Worm (Caenorhabditis elegans) whole organism, L1 larva: ENCODE data around the gene F46B6.6.
A peak's percentile ranks its signal among the peaks of the same experiment; 100 is the strongest.

Experiments used
- F16B12.6 ChIP-seq: fragments of 150-350 bp; optimal IDR thresholded peaks from 2 replicates; lab custom pipeline; 2014; ENCODE audit warnings: missing biosample characterization, missing genetic modification characterization
- aha-1 ChIP-seq: fragments of 150-350 bp; optimal IDR thresholded peaks from 2 replicates; lab custom pipeline; 2014; ENCODE audit warnings: missing biosample characterization, missing genetic modification characterization
- aly-2 ChIP-seq: fragments of 150-350 bp; optimal IDR thresholded peaks from 2 replicates; lab custom pipeline; 2014; ENCODE audit warnings: missing biosample characterization, missing genetic modification characterization
- ceh-63 ChIP-seq: fragments of 200-800 bp; sonication (Bioruptor generic); optimal IDR thresholded peaks from 2 replicates; lab custom pipeline; 2018; ENCODE audit warnings: mild to moderate bottlenecking, missing genetic modification characterization, missing compliant biosample characterization
- ceh-90 ChIP-seq: sonication (generic microtip); optimal IDR thresholded peaks from 2 replicates; lab custom pipeline; 2016; ENCODE audit warnings: missing genetic modification characterization, missing compliant biosample characterization
- efl-1 ChIP-seq, 4 experiments: fragments of 150-350 bp; optimal IDR thresholded peaks in 3 of 4; peaks in 1 of 4; 1 replicate in 1 of 4; 2 replicates in 3 of 4; lab custom pipeline; 2014; ENCODE audit warnings: missing biosample characterization in 2 of 4, missing genetic modification characterization in 2 of 4, missing genetic modification reagents in 2 of 4
- elt-2 ChIP-seq: sonication (generic microtip); optimal IDR thresholded peaks from 2 replicates; lab custom pipeline; 2016; ENCODE audit warnings: missing genetic modification characterization, mild to moderate bottlenecking, inconsistent platforms, missing compliant biosample characterization, missing genetic modification reagents
- elt-3 ChIP-seq, 6 experiments: fragments of 150-350 bp in 1 of 6; sonication (generic microtip); optimal IDR thresholded peaks; 2 replicates each; lab custom pipeline; 2017 to 2018; ENCODE audit warnings: missing biosample characterization in 6 of 6, missing genetic modification characterization in 6 of 6, inconsistent platforms in 1 of 6
- fkh-10 ChIP-seq: sonication (generic microtip); optimal IDR thresholded peaks from 2 replicates; lab custom pipeline; 2017; ENCODE audit warnings: missing biosample characterization, missing genetic modification reagents, missing genetic modification characterization
- fkh-8 ChIP-seq: sonication (generic microtip); optimal IDR thresholded peaks from 2 replicates; lab custom pipeline; 2016; ENCODE audit warnings: mild to moderate bottlenecking, missing genetic modification characterization, missing compliant biosample characterization
- hlh-17 ChIP-seq: fragments of 200-800 bp; sonication (Bioruptor generic); optimal IDR thresholded peaks from 2 replicates; lab custom pipeline; 2018; ENCODE audit warnings: missing genetic modification characterization, mild to moderate bottlenecking, missing compliant biosample characterization, moderate library complexity, borderline replicate concordance
- hlh-4 ChIP-seq: sonication (generic microtip); optimal IDR thresholded peaks from 2 replicates; lab custom pipeline; 2016; ENCODE audit warnings: mild to moderate bottlenecking, missing genetic modification characterization, missing compliant biosample characterization
- hpl-2 ChIP-seq: fragments of 150-350 bp; optimal IDR thresholded peaks from 2 replicates; lab custom pipeline; 2014; ENCODE audit warnings: missing biosample characterization, missing genetic modification reagents, missing genetic modification characterization
- isw-1 ChIP-seq: fragments of 200-800 bp; sonication (Bioruptor generic); IDR thresholded peaks from 2 replicates; pipeline ENCODE4 v1.3.6; 2022; ENCODE audit warnings: missing genetic modification characterization, missing compliant biosample characterization
- lin-15B ChIP-seq: fragments of 150-350 bp; sonication (generic microtip); optimal IDR thresholded peaks from 3 replicates; lab custom pipeline; 2014; ENCODE audit warnings: missing biosample characterization, missing genetic modification characterization
- mab-9 ChIP-seq: fragments of 200-800 bp; sonication (Bioruptor generic); IDR thresholded peaks from 2 replicates; pipeline ENCODE4 v1.3.6; 2022; ENCODE audit warnings: missing genetic modification reagents, missing genetic modification characterization, missing compliant biosample characterization
- nhr-11 ChIP-seq: fragments of 150-350 bp; optimal IDR thresholded peaks from 2 replicates; lab custom pipeline; 2014; ENCODE audit warnings: missing biosample characterization, missing genetic modification characterization
- nhr-12 ChIP-seq: sonication (generic microtip); optimal IDR thresholded peaks from 2 replicates; lab custom pipeline; 2017; ENCODE audit warnings: missing biosample characterization, missing genetic modification characterization
- nhr-19 ChIP-seq: fragments of 200-800 bp; sonication (Bioruptor generic); conservative IDR thresholded peaks from 2 replicates; pipeline ENCODE4 v1.3.6; 2022; ENCODE audit warnings: missing genetic modification characterization, missing compliant biosample characterization
- nhr-20 ChIP-seq: sonication (generic microtip); optimal IDR thresholded peaks from 2 replicates; lab custom pipeline; 2016; ENCODE audit warnings: mild to moderate bottlenecking, missing genetic modification characterization, missing compliant biosample characterization
- nhr-237 ChIP-seq: fragments of 150-350 bp; optimal IDR thresholded peaks from 2 replicates; lab custom pipeline; 2014; ENCODE audit warnings: missing biosample characterization, missing genetic modification characterization
- nhr-28 ChIP-seq: fragments of 150-350 bp; optimal IDR thresholded peaks from 2 replicates; lab custom pipeline; 2014; ENCODE audit warnings: missing biosample characterization, missing genetic modification characterization
- nhr-76 ChIP-seq: sonication (generic microtip); optimal IDR thresholded peaks from 2 replicates; lab custom pipeline; 2017; ENCODE audit warnings: missing biosample characterization, missing genetic modification characterization
- nhr-84 ChIP-seq: sonication (generic microtip); optimal IDR thresholded peaks from 2 replicates; lab custom pipeline; 2017; ENCODE audit warnings: missing biosample characterization, missing genetic modification characterization
- nhr-90 ChIP-seq: sonication (generic microtip); optimal IDR thresholded peaks from 2 replicates; lab custom pipeline; 2016; ENCODE audit warnings: mild to moderate bottlenecking, missing genetic modification characterization, missing compliant biosample characterization; ENCODE audit not compliant: poor library complexity
- pax-3 ChIP-seq: fragments of 200-800 bp; sonication (Bioruptor generic); optimal IDR thresholded peaks from 2 replicates; lab custom pipeline; 2018; ENCODE audit warnings: mild to moderate bottlenecking, missing genetic modification characterization, moderate library complexity, missing compliant biosample characterization
- rnt-1 ChIP-seq: sonication (generic microtip); optimal IDR thresholded peaks from 2 replicates; lab custom pipeline; 2016; ENCODE audit warnings: mild to moderate bottlenecking, missing genetic modification characterization, moderate library complexity, missing compliant biosample characterization
- skn-1 ChIP-seq: fragments of 150-350 bp; optimal IDR thresholded peaks from 2 replicates; lab custom pipeline; 2014; ENCODE audit warnings: missing biosample characterization, missing genetic modification characterization
- snpc-4 ChIP-seq: fragments of 150-350 bp; optimal IDR thresholded peaks from 2 replicates; lab custom pipeline; 2014; ENCODE audit warnings: missing biosample characterization, missing genetic modification characterization
- snu-23 ChIP-seq: sonication (generic microtip); optimal IDR thresholded peaks from 2 replicates; lab custom pipeline; 2016; ENCODE audit warnings: missing genetic modification characterization, missing compliant biosample characterization
- sptf-1 ChIP-seq: fragments of 150-350 bp; optimal IDR thresholded peaks from 2 replicates; lab custom pipeline; 2014; ENCODE audit warnings: missing biosample characterization, missing genetic modification characterization
- tbx-2 ChIP-seq: sonication (generic microtip); optimal IDR thresholded peaks from 2 replicates; lab custom pipeline; 2016; ENCODE audit warnings: missing genetic modification characterization, missing compliant biosample characterization
- tlp-1 ChIP-seq: fragments of 150-350 bp; optimal IDR thresholded peaks from 2 replicates; lab custom pipeline; 2014; ENCODE audit warnings: missing biosample characterization, missing genetic modification characterization
- unc-30 ChIP-seq: sonication (generic microtip); optimal IDR thresholded peaks from 2 replicates; lab custom pipeline; 2017; ENCODE audit warnings: missing biosample characterization, missing genetic modification characterization
- unc-86 ChIP-seq: sonication (generic microtip); optimal IDR thresholded peaks from 2 replicates; lab custom pipeline; 2016; ENCODE audit warnings: missing genetic modification characterization, missing compliant biosample characterization

F46B6.6 gene

ce11 chrV:9813527-9813926 is 26.9 kb upstream of the F46B6.6 start, which contains the start of gene sru-30:
sru-30 (plus strand) TSS chrV:9813827.
- no peak for TF ChIP-seq tbx-2 (tag; lab: Kevin White, UChicago)
- no peak for TF ChIP-seq nhr-12 (tag; lab: Kevin White, UChicago)
- TF ChIP-seq elt-3 (tag; optimal IDR thresholded peaks at IDR 0.05; lab: Kevin White, UChicago), result no peak
- TF ChIP-seq nhr-90 (tag; lab: Kevin White, UChicago), result no peak
- no peak for TF ChIP-seq efl-1 (optimal IDR thresholded peaks at IDR 0.05; lab: Kevin White, UChicago)
- no peak for TF ChIP-seq efl-1 (GFP tag; optimal IDR thresholded peaks at IDR 0.05 in 1 of 2; lab: Kevin White, UChicago)
- TF ChIP-seq fkh-10, result no peak
- TF ChIP-seq unc-30 (tag; lab: Kevin White, UChicago), result no peak
- no peak for TF ChIP-seq elt-2 (tag; lab: Kevin White, UChicago)
- TF ChIP-seq hpl-2 (GFP tag; lab: Kevin White, UChicago), result no peak
- TF ChIP-seq rnt-1 (tag; lab: Kevin White, UChicago), result no peak
- no peak for TF ChIP-seq ceh-63
- TF ChIP-seq nhr-84 (tag; lab: Kevin White, UChicago), result no peak
- TF ChIP-seq isw-1 (GFP tag; lab: Robert Waterston, UW), result no peak
- TF ChIP-seq nhr-76 (tag; lab: Kevin White, UChicago), result no peak
- TF ChIP-seq fkh-8 (tag; lab: Kevin White, UChicago), result no peak
- TF ChIP-seq nhr-20 (tag; lab: Kevin White, UChicago), result no peak

ce11 chrV:9812216-9812615 is 25.5 kb upstream of the F46B6.6 start:
- TF ChIP-seq F16B12.6 (tag; lab: Kevin White, UChicago) (no peak), ceh-63 (no peak)

ce11 chrV:9811154-9811553 is 24.5 kb upstream of the F46B6.6 start, which contains the start of gene sru-29:
sru-29 (plus strand) TSS chrV:9811454.
- TF ChIP-seq nhr-237 (tag; lab: Kevin White, UChicago) (no peak), sptf-1 (no peak), hlh-4 (tag; lab: Kevin White, UChicago) (peak; percentile 4), pax-3 (tag; lab: Kevin White, UChicago) (no peak)
- TF ChIP-seq, all 84 proteins: peak for 1

ce11 chrV:9805161-9805560 is 18.5 kb upstream of the F46B6.6 start, which contains the start of gene sru-37:
sru-37 (plus strand) TSS chrV:9805461.
- no peak for TF ChIP-seq mab-9 (GFP tag; lab: Robert Waterston, UW)
- no peak for TF ChIP-seq F16B12.6 (tag; lab: Kevin White, UChicago)
- no peak for TF ChIP-seq aly-2 (tag; lab: Kevin White, UChicago)
- no peak for TF ChIP-seq hlh-4 (tag; lab: Kevin White, UChicago)
- no peak for TF ChIP-seq lin-15B (tag; lab: Kevin White, UChicago)
- no peak for TF ChIP-seq isw-1 (GFP tag; lab: Robert Waterston, UW)
- TF ChIP-seq snu-23 (GFP tag; lab: Kevin White, UChicago), result no peak
- no peak for TF ChIP-seq unc-86 (tag; lab: Kevin White, UChicago)
- TF ChIP-seq hlh-17, result no peak
- TF ChIP-seq rnt-1 (tag; lab: Kevin White, UChicago), result no peak
- no peak for TF ChIP-seq nhr-11 (tag; lab: Kevin White, UChicago)
- TF ChIP-seq nhr-28 (tag; lab: Kevin White, UChicago), result no peak
- no peak for TF ChIP-seq ceh-90
- TF ChIP-seq snpc-4 (tag; lab: Kevin White, UChicago), result no peak
- no peak for TF ChIP-seq skn-1
- TF ChIP-seq tlp-1 (tag; lab: Kevin White, UChicago), result no peak
- TF ChIP-seq aha-1 (tag; lab: Kevin White, UChicago), result no peak
- TF ChIP-seq nhr-19 (GFP tag; lab: Robert Waterston, UW), result no peak
- TF ChIP-seq, all 84 proteins: peak for 0

ce11 chrV:9803176-9803575 is 16.5 kb upstream of the F46B6.6 start, which contains the start of gene sru-39:
sru-39 (plus strand) TSS chrV:9803476.
- TF ChIP-seq efl-1 (optimal IDR thresholded peaks at IDR 0.05; lab: Kevin White, UChicago), result no peak
- peak in 1 of 2 experiments; percentile 72 for TF ChIP-seq efl-1 (GFP tag; optimal IDR thresholded peaks at IDR 0.05 in 1 of 2; lab: Kevin White, UChicago)
- no peak for TF ChIP-seq hpl-2 (GFP tag; lab: Kevin White, UChicago)
- TF ChIP-seq, all 84 proteins: peak for 1
